Worm (Caenorhabditis elegans): Measurements from ENCODE around the gene ZK84.1.
"Not testable (repeated sequence)": the region's sequence is repeated elsewhere in the genome, so short reads cannot be mapped to it uniquely, and the experiment has no call there.

The ZK84.1 gene

ce11 chrII:6000136-6000535, 20.3 kb upstream of the ZK84.1 start, which contains the start of gene ins-6:
Gene ins-6, plus strand, starts transcription at chrII:6000436.
- TF ChIP-seq elt-1 (tag; optimal IDR thresholded peaks at IDR 0.05) (no peak), R02D3.7 (tag; optimal IDR thresholded peaks at IDR 0.05) (no peak), ceh-9 (tag; optimal IDR thresholded peaks at IDR 0.05) (no peak), mml-1 (tag; optimal IDR thresholded peaks at IDR 0.05) (no peak), ceh-16 (tag; optimal IDR thresholded peaks at IDR 0.05) (no peak), nhr-77 (tag; optimal IDR thresholded peaks at IDR 0.05) (no peak), pqm-1 (tag; optimal IDR thresholded peaks at IDR 0.05) (no peak), pha-4 (tag; optimal IDR thresholded peaks at IDR 0.05) (no peak), nhr-25 (tag; optimal IDR thresholded peaks at IDR 0.05) (no peak), ceh-82 (tag; optimal IDR thresholded peaks at IDR 0.05) (no peak), eor-1 (tag; optimal IDR thresholded peaks at IDR 0.05) (no peak), unc-62 (GFP tag; optimal IDR thresholded peaks at IDR 0.05) (no peak), ztf-4 (tag; optimal IDR thresholded peaks at IDR 0.05) (no peak), nfya-1 (tag; optimal IDR thresholded peaks at IDR 0.05; ENCODE audit: insufficient read depth) (no peak), ZK546.5 (tag; optimal IDR thresholded peaks at IDR 0.05) (no peak), nhr-12 (tag; optimal IDR thresholded peaks at IDR 0.05) (no peak), aly-2 (tag; optimal IDR thresholded peaks at IDR 0.05) (no peak), nhr-43 (tag; optimal IDR thresholded peaks at IDR 0.05; ENCODE audit: poor library complexity, severe bottlenecking) (no peak)

- TF ChIP-seq ama-1 (optimal IDR thresholded peaks at IDR 0.05) (no peak), egl-5 (tag; optimal IDR thresholded peaks at IDR 0.05) (no peak), nhr-43 (tag; optimal IDR thresholded peaks at IDR 0.05; ENCODE audit: poor library complexity, severe bottlenecking) (no peak), mdl-1 (tag; optimal IDR thresholded peaks at IDR 0.05) (no peak), egl-27 (tag; optimal IDR thresholded peaks at IDR 0.05) (no peak), daf-12 (tag; optimal IDR thresholded peaks at IDR 0.05) (no peak), nhr-23 (tag; optimal IDR thresholded peaks at IDR 0.05) (no peak), nhr-77 (tag; optimal IDR thresholded peaks at IDR 0.05) (no peak), elt-1 (tag; optimal IDR thresholded peaks at IDR 0.05) (no peak), ztf-4 (tag; optimal IDR thresholded peaks at IDR 0.05) (no peak), nhr-25 (tag; optimal IDR thresholded peaks at IDR 0.05) (no peak), unc-39 (tag; optimal IDR thresholded peaks at IDR 0.05) (no peak)
These were observed 19.4 kb upstream of the ZK84.1 start for ce11 chrII:6001004-6001403.

ce11 chrII:6008887-6009286, 11.6 kb upstream of the ZK84.1 start, which contains the start of gene ZK84.4:
Gene ZK84.4, minus strand, starts transcription at chrII:6008987.
- TF ChIP-seq ceh-28, nhr-237, ZK546.5 (tag; optimal IDR thresholded peaks at IDR 0.05): not testable (repeated sequence)

ce11 chrII:6010544-6010943, 9.9 kb upstream of the ZK84.1 start, which contains the start of gene ins-20:
Gene ins-20, plus strand, starts transcription at chrII:6010844.
- no peak for TF ChIP-seq snpc-4 (tag; optimal IDR thresholded peaks at IDR 0.05)
- TF ChIP-seq ceh-28 (tag; optimal IDR thresholded peaks at IDR 0.05): no peak
- TF ChIP-seq mdl-1 (tag; optimal IDR thresholded peaks at IDR 0.05): no peak
- TF ChIP-seq daf-12 (tag; optimal IDR thresholded peaks at IDR 0.05): no peak
- TF ChIP-seq pha-4 (tag; optimal IDR thresholded peaks at IDR 0.05): no peak
- no peak for TF ChIP-seq egl-5 (tag; optimal IDR thresholded peaks at IDR 0.05)
- TF ChIP-seq nfya-1 (tag; optimal IDR thresholded peaks at IDR 0.05; ENCODE audit: insufficient read depth): no peak
- TF ChIP-seq nhr-237 (tag; optimal IDR thresholded peaks at IDR 0.05): no peak

ce11 chrII:6014057-6014456, 6.4 kb upstream of the ZK84.1 start, which contains the start of gene ZK84.2:
Gene ZK84.2, plus strand, starts transcription at chrII:6014357.
- not testable (repeated sequence) for TF ChIP-seq unc-39, fos-1, aly-2 (tag; optimal IDR thresholded peaks at IDR 0.05)

- TF ChIP-seq elt-1 (tag; optimal IDR thresholded peaks at IDR 0.05) (no peak), hmg-11 (tag; optimal IDR thresholded peaks at IDR 0.05) (no peak), egl-5 (tag; optimal IDR thresholded peaks at IDR 0.05) (no peak)
These were observed 4.0 kb upstream of the ZK84.1 start, which contains the start of gene ZK84.5 for ce11 chrII:6016410-6016809. Gene ZK84.5, minus strand, starts transcription at chrII:6016510.

ce11 chrII:6022596-6022995, 2.1 kb downstream of the ZK84.1 start:
- TF ChIP-seq ceh-82 (tag; optimal IDR thresholded peaks at IDR 0.05) (no peak), ceh-28 (tag; optimal IDR thresholded peaks at IDR 0.05) (no peak), jun-1 (tag; optimal IDR thresholded peaks at IDR 0.05) (no peak), ceh-9 (tag; optimal IDR thresholded peaks at IDR 0.05) (no peak), sea-2 (GFP tag; optimal IDR thresholded peaks at IDR 0.05) (no peak), nhr-67 (tag; optimal IDR thresholded peaks at IDR 0.05) (no peak), nhr-43 (tag; optimal IDR thresholded peaks at IDR 0.05; ENCODE audit: poor library complexity, severe bottlenecking) (no peak), mml-1 (tag; optimal IDR thresholded peaks at IDR 0.05) (no peak), tbx-2 (tag; optimal IDR thresholded peaks at IDR 0.05) (no peak), ztf-11 (tag; optimal IDR thresholded peaks at IDR 0.05) (no peak), elt-2 (tag; optimal IDR thresholded peaks at IDR 0.05) (no peak), nhr-11 (tag; optimal IDR thresholded peaks at IDR 0.05) (no peak), unc-39 (tag; optimal IDR thresholded peaks at IDR 0.05) (no peak), elt-3 (tag; optimal IDR thresholded peaks at IDR 0.05) (no peak), ZK546.5 (tag; optimal IDR thresholded peaks at IDR 0.05) (no peak), ama-1 (optimal IDR thresholded peaks at IDR 0.05) (no peak), nhr-77 (tag; optimal IDR thresholded peaks at IDR 0.05) (no peak)
